Fruit fly (Drosophila melanogaster) whole organism, embryonic: ENCODE measurements around the gene Acp29AB.

Source experiments
- B-H1 ChIP-seq: fragments of 200-800 bp; sonication (Bioruptor generic); IDR thresholded peaks from 3 replicates; pipeline ENCODE4 v1.3.6; 2022; ENCODE audit warnings: missing biosample characterization, missing genetic modification characterization
- B-H2 ChIP-seq: fragments of 200-800 bp; sonication (Bioruptor generic); optimal IDR thresholded peaks from 2 replicates; lab custom pipeline; 2018; ENCODE audit warnings: missing biosample characterization, mild to moderate bottlenecking, missing genetic modification characterization
- C15 ChIP-seq: fragments of 200-800 bp; sonication (Bioruptor generic); IDR thresholded peaks from 3 replicates; pipeline ENCODE4 v1.3.6; 2022; ENCODE audit warnings: missing biosample characterization, missing genetic modification characterization
- CG10147 ChIP-seq: fragments of 200-800 bp; sonication (Bioruptor generic); optimal IDR thresholded peaks from 2 replicates; lab custom pipeline; 2019; ENCODE audit warnings: missing biosample characterization, mild to moderate bottlenecking, missing genetic modification characterization, moderate library complexity
- CG10209 ChIP-seq: fragments of 200-800 bp; sonication (Bioruptor generic); optimal IDR thresholded peaks from 3 replicates; lab custom pipeline; 2017; ENCODE audit warnings: missing biosample characterization, mild to moderate bottlenecking, missing genetic modification characterization, missing genetic modification reagents
- CG12071 ChIP-seq: fragments of 200-800 bp; sonication (Bioruptor generic); optimal IDR thresholded peaks from 3 replicates; lab custom pipeline; 2018; ENCODE audit warnings: missing biosample characterization, mild to moderate bottlenecking, missing genetic modification characterization
- CG13624 ChIP-seq: fragments of 200-800 bp; sonication (Bioruptor generic); optimal IDR thresholded peaks from 2 replicates; lab custom pipeline; 2016; ENCODE audit warnings: missing biosample characterization, missing genetic modification characterization
- CG14860 ChIP-seq: fragments of 200-800 bp; sonication (Bioruptor generic); IDR thresholded peaks from 3 replicates; pipeline ENCODE4 v1.3.6; 2022; ENCODE audit warnings: missing biosample characterization, missing genetic modification characterization; ENCODE audit not compliant: partially characterized antibody
- CG17361 ChIP-seq: fragments of 200-800 bp; sonication (Bioruptor generic); IDR thresholded peaks from 3 replicates; pipeline ENCODE4 v1.3.6; 2022; ENCODE audit warnings: missing biosample characterization, missing genetic modification characterization
- CG18599 ChIP-seq: fragments of 200-800 bp; sonication (Bioruptor generic); optimal IDR thresholded peaks from 3 replicates; lab custom pipeline; 2017; ENCODE audit warnings: missing biosample characterization, missing genetic modification characterization, mild to moderate bottlenecking, moderate library complexity, missing genetic modification reagents
- CG31388 ChIP-seq: fragments of 200-800 bp; sonication (Bioruptor generic); optimal IDR thresholded peaks from 2 replicates; lab custom pipeline; 2016; ENCODE audit warnings: missing biosample characterization, missing genetic modification characterization
- CG3163 ChIP-seq: fragments of 200-800 bp; sonication (Bioruptor generic); optimal IDR thresholded peaks from 3 replicates; lab custom pipeline; 2016; ENCODE audit warnings: missing biosample characterization, missing genetic modification characterization
- CG32532 ChIP-seq: fragments of 200-800 bp; sonication (Bioruptor generic); IDR thresholded peaks from 2 replicates; pipeline ENCODE4 v1.3.6; 2022; ENCODE audit warnings: missing biosample characterization, missing genetic modification characterization
- CG33557 ChIP-seq: fragments of 200-800 bp; sonication (Bioruptor generic); optimal IDR thresholded peaks from 2 replicates; lab custom pipeline; 2019; ENCODE audit warnings: missing biosample characterization, mild to moderate bottlenecking, missing genetic modification characterization, moderate library complexity
- CG3407 ChIP-seq: fragments of 200-800 bp; sonication (Bioruptor generic); optimal IDR thresholded peaks from 2 replicates; lab custom pipeline; 2018; ENCODE audit warnings: missing biosample characterization, mild to moderate bottlenecking, missing genetic modification characterization
- CG4404 ChIP-seq: fragments of 200-800 bp; sonication (Bioruptor generic); IDR thresholded peaks from 2 replicates; pipeline ENCODE4 v1.3.6; 2022; ENCODE audit warnings: missing biosample characterization, missing genetic modification characterization
- CG5180 ChIP-seq: fragments of 200-800 bp; sonication (Bioruptor generic); optimal IDR thresholded peaks from 3 replicates; lab custom pipeline; 2017; ENCODE audit warnings: missing biosample characterization, missing genetic modification characterization, mild to moderate bottlenecking, moderate library complexity, missing genetic modification reagents
- CG5245 ChIP-seq: fragments of 200-800 bp; sonication (Bioruptor generic); optimal IDR thresholded peaks from 3 replicates; lab custom pipeline; 2016; ENCODE audit warnings: missing biosample characterization, missing genetic modification characterization
- CG6254 ChIP-seq: fragments of 200-800 bp; sonication (Bioruptor generic); optimal IDR thresholded peaks from 3 replicates; lab custom pipeline; 2017; ENCODE audit warnings: mild to moderate bottlenecking, missing biosample characterization, missing genetic modification reagents, missing genetic modification characterization
- CHES-1-like ChIP-seq: fragments of 200-800 bp; sonication (Bioruptor generic); optimal IDR thresholded peaks from 2 replicates; lab custom pipeline; 2016; ENCODE audit warnings: missing biosample characterization, missing genetic modification characterization
- Dll ChIP-seq: fragments of 200-800 bp; sonication (Bioruptor generic); IDR thresholded peaks from 4 replicates; pipeline ENCODE4 v1.3.6; 2022; ENCODE audit warnings: missing biosample characterization, missing genetic modification characterization; ENCODE audit not compliant: partially characterized antibody
- Doc3 ChIP-seq: fragments of 200-800 bp; sonication (Bioruptor generic); IDR thresholded peaks from 3 replicates; pipeline ENCODE4 v1.3.6; 2022; ENCODE audit warnings: missing biosample characterization, missing genetic modification characterization; ENCODE audit not compliant: partially characterized antibody
- Eip74EF ChIP-seq, 2 experiments: fragments of 200-800 bp in 1 of 2; fragments of >200 bp in 1 of 2; sonication (Bioruptor generic) in 1 of 2; optimal IDR thresholded peaks; 2 replicates each; lab custom pipeline; 2017 to 2019; ENCODE audit warnings: missing biosample characterization in 2 of 2, missing genetic modification characterization in 2 of 2, mild to moderate bottlenecking in 1 of 2, moderate library complexity in 1 of 2
- Hmr ChIP-seq: fragments of 200-800 bp; sonication (Bioruptor generic); optimal IDR thresholded peaks from 3 replicates; lab custom pipeline; 2017; ENCODE audit warnings: mild to moderate bottlenecking, missing biosample characterization, missing genetic modification reagents, missing genetic modification characterization
- Hr39 ChIP-seq: fragments of >200 bp; optimal IDR thresholded peaks from 2 replicates; lab custom pipeline; 2017
- Taf1 ChIP-seq: fragments of 200-800 bp; sonication (Bioruptor generic); IDR thresholded peaks from 2 replicates; pipeline ENCODE4 v1.3.6; 2022; ENCODE audit warnings: missing biosample characterization, missing genetic modification characterization
- ara ChIP-seq: fragments of 200-800 bp; sonication (Bioruptor generic); IDR thresholded peaks from 2 replicates; pipeline ENCODE4 v1.3.6; 2022; ENCODE audit warnings: missing biosample characterization, missing genetic modification characterization
- bowl ChIP-seq: fragments of 200-800 bp; sonication (Bioruptor generic); IDR thresholded peaks from 2 replicates; pipeline ENCODE4 v1.3.6; 2022; ENCODE audit warnings: missing biosample characterization, missing genetic modification characterization
- btn ChIP-seq: fragments of 200-800 bp; sonication (Bioruptor generic); optimal IDR thresholded peaks from 2 replicates; lab custom pipeline; 2016; ENCODE audit warnings: missing biosample characterization, missing genetic modification characterization
- cato ChIP-seq: fragments of 200-800 bp; sonication (Bioruptor generic); optimal IDR thresholded peaks from 2 replicates; lab custom pipeline; 2016; ENCODE audit warnings: missing biosample characterization, missing genetic modification characterization, borderline replicate concordance
- ewg ChIP-seq: fragments of 200-800 bp; sonication (Bioruptor generic); optimal IDR thresholded peaks from 3 replicates; lab custom pipeline; 2017; ENCODE audit warnings: mild to moderate bottlenecking, missing biosample characterization, missing genetic modification reagents, missing genetic modification characterization
- gsb ChIP-seq: fragments of 200-800 bp; sonication (Bioruptor generic); IDR thresholded peaks from 2 replicates; pipeline ENCODE4 v1.3.6; 2022; ENCODE audit warnings: missing biosample characterization, missing genetic modification characterization
- gsb-n ChIP-seq: fragments of 200-800 bp; sonication (Bioruptor generic); optimal IDR thresholded peaks from 3 replicates; lab custom pipeline; 2018; ENCODE audit warnings: missing biosample characterization, mild to moderate bottlenecking, missing genetic modification characterization
- h ChIP-seq: fragments of >200 bp; optimal IDR thresholded peaks from 2 replicates; lab custom pipeline; 2017
- hkb ChIP-seq, 2 experiments: fragments of 200-800 bp in 1 of 2; fragments of >200 bp in 1 of 2; sonication (Bioruptor generic) in 1 of 2; IDR thresholded peaks in 1 of 2; optimal IDR thresholded peaks in 1 of 2; 2 replicates each; pipeline versions ENCODE4 v1.3.6 to Lab custom; 2017 to 2022; ENCODE audit warnings: missing biosample characterization in 1 of 2, missing genetic modification characterization in 1 of 2
- ind ChIP-seq: fragments of 200-800 bp; sonication (Bioruptor generic); optimal IDR thresholded peaks from 3 replicates; lab custom pipeline; 2016; ENCODE audit warnings: missing biosample characterization, missing genetic modification characterization
- lab ChIP-seq: fragments of 200-800 bp; sonication (Bioruptor generic); optimal IDR thresholded peaks from 3 replicates; lab custom pipeline; 2017; ENCODE audit warnings: missing biosample characterization, missing genetic modification characterization, mild to moderate bottlenecking, moderate library complexity, missing genetic modification reagents
- nmo ChIP-seq: fragments of 200-800 bp; sonication (Bioruptor generic); optimal IDR thresholded peaks from 2 replicates; lab custom pipeline; 2018; ENCODE audit warnings: missing biosample characterization, mild to moderate bottlenecking, missing genetic modification characterization, moderate library complexity
- pan ChIP-seq, 4 experiments: fragments of >200 bp in 3 of 4; fragments of 200-800 bp in 1 of 4; sonication (Bioruptor generic) in 1 of 4; optimal IDR thresholded peaks in 3 of 4; IDR thresholded peaks in 1 of 4; 2 replicates each; pipeline versions ENCODE4 v1.3.6 to Lab custom; 2017 to 2022; ENCODE audit warnings: missing biosample characterization in 2 of 4, missing genetic modification characterization in 2 of 4, mixed read lengths in 1 of 4
- pho ChIP-seq: fragments of 200-800 bp; sonication (Bioruptor generic); optimal IDR thresholded peaks from 2 replicates; lab custom pipeline; 2016; ENCODE audit warnings: missing biosample characterization, missing genetic modification characterization
- prd ChIP-seq, 3 experiments: fragments of >200 bp in 2 of 3; fragments of 200-800 bp in 1 of 3; sonication (Bioruptor generic) in 1 of 3; optimal IDR thresholded peaks in 2 of 3; IDR thresholded peaks in 1 of 3; 2 replicates in 2 of 3; 3 replicates in 1 of 3; pipeline versions ENCODE4 v1.3.6 to Lab custom; 2017 to 2022; ENCODE audit warnings: missing biosample characterization in 1 of 3, missing genetic modification characterization in 1 of 3
- sim ChIP-seq: fragments of 200-800 bp; sonication (Bioruptor generic); IDR thresholded peaks from 2 replicates; pipeline ENCODE4 v1.3.6; 2022; ENCODE audit warnings: missing biosample characterization, missing genetic modification characterization
- sisA ChIP-seq: fragments of 200-800 bp; sonication (Bioruptor generic); IDR thresholded peaks from 2 replicates; pipeline ENCODE4 v1.3.6; 2022; ENCODE audit warnings: missing biosample characterization, missing genetic modification characterization
- sna ChIP-seq: fragments of 200-800 bp; sonication (Bioruptor generic); IDR thresholded peaks from 2 replicates; pipeline ENCODE4 v1.3.6; 2022; ENCODE audit warnings: missing biosample characterization, missing genetic modification characterization; ENCODE audit not compliant: partially characterized antibody
- tin ChIP-seq: fragments of 200-800 bp; sonication (Bioruptor generic); optimal IDR thresholded peaks from 3 replicates; lab custom pipeline; 2016; ENCODE audit warnings: missing biosample characterization, missing genetic modification characterization
- trh ChIP-seq: fragments of 200-800 bp; sonication (Bioruptor generic); optimal IDR thresholded peaks from 2 replicates; lab custom pipeline; 2016; ENCODE audit warnings: missing biosample characterization, missing genetic modification characterization
- vfl ChIP-seq: fragments of 200-800 bp; sonication (Bioruptor generic); optimal IDR thresholded peaks from 2 replicates; lab custom pipeline; 2016; ENCODE audit warnings: missing biosample characterization, missing genetic modification characterization
- zen2 ChIP-seq: fragments of 200-800 bp; sonication (Bioruptor generic); IDR thresholded peaks from 3 replicates; pipeline ENCODE4 v1.3.6; 2022; ENCODE audit warnings: missing biosample characterization, missing genetic modification characterization; ENCODE audit not compliant: partially characterized antibody

The Acp29AB gene

dm6 chr2L:8384108-8384601 is 8.9 kb downstream of the Acp29AB start, which contains the start of the genes Dad1 and CG13384 (continued):
- TF ChIP-seq bowl (GFP tag; lab: Robert Waterston, UW) (peak; percentile 48; the same call in 1 of the 2 replicates), B-H1 (GFP tag; lab: Robert Waterston, UW) (peak; percentile 85), lab (GFP tag; lab: Kevin White, UChicago) (peak; percentile 95), B-H2 (GFP tag; lab: Kevin White, UChicago) (peak; percentile 96), nmo (peak; percentile 96), Hmr (peak; percentile 94), sisA (GFP tag; lab: Robert Waterston, UW) (peak; percentile 88), CG12071 (peak; percentile 10), cato (GFP tag; lab: Kevin White, UChicago) (peak; percentile 84), vfl (peak; percentile 61), CG6254 (GFP tag; lab: Kevin White, UChicago) (peak; percentile 71), CHES-1-like (GFP tag; lab: Kevin White, UChicago) (peak; percentile 54), Taf1 (peak; percentile 83), Eip74EF (GFP tag; optimal IDR thresholded peaks at IDR 0.05; lab: Kevin White, UChicago) (peak in 1 of 2 experiments; percentile 92), gsb-n (tag; lab: Kevin White, UChicago) (peak; percentile 92), CG5180 (GFP tag; lab: Kevin White, UChicago) (peak; percentile 69), CG3407 (peak; percentile 78), CG4404 (peak; percentile 91), CG31388 (GFP tag; lab: Kevin White, UChicago) (peak; percentile 78), pan (optimal IDR thresholded peaks at IDR 0.05; lab: Kevin White, UChicago) (no peak), pan (GFP tag; optimal IDR thresholded peaks at IDR 0.05 in 1 of 2, IDR thresholded peaks at IDR 0.05 in 1 of 2) (peak in 1 of 2 experiments; percentile 93), gsb (GFP tag; lab: Robert Waterston, UW) (peak; percentile 78), C15 (GFP tag; lab: Robert Waterston, UW) (peak; percentile 68; the same call in 1 of the 3 replicates), Hr39 (no peak), ewg (GFP tag; lab: Kevin White, UChicago) (peak; percentile 70), CG5245 (GFP tag; lab: Kevin White, UChicago) (peak; percentile 79), prd (optimal IDR thresholded peaks at IDR 0.05; lab: Kevin White, UChicago) (no peak), prd (GFP tag; IDR thresholded peaks at IDR 0.05; lab: Robert Waterston, UW) (peak; percentile 95), btn (GFP tag; lab: Kevin White, UChicago) (no peak), tin (peak; percentile 91), CG18599 (GFP tag; lab: Kevin White, UChicago) (peak; percentile 96), CG3163 (GFP tag; lab: Kevin White, UChicago) (no peak), ind (GFP tag; lab: Kevin White, UChicago) (peak; percentile 92), hkb (optimal IDR thresholded peaks at IDR 0.05; lab: Kevin White, UChicago) (no peak), hkb (GFP tag; IDR thresholded peaks at IDR 0.05; lab: Robert Waterston, UW) (peak; percentile 85), trh (GFP tag; lab: Kevin White, UChicago) (peak; percentile 78), h (lab: Kevin White, UChicago) (no peak), CG14860 (GFP tag; lab: Robert Waterston, UW) (no peak), CG33557 (GFP tag; lab: Kevin White, UChicago) (peak; percentile 93), CG10147 (GFP tag; lab: Kevin White, UChicago) (peak; percentile 94), sim (GFP tag; lab: Robert Waterston, UW) (peak; percentile 53; the same call in 1 of the 2 replicates), CG13624 (GFP tag; lab: Kevin White, UChicago) (peak; percentile 44), pho (GFP tag; lab: Kevin White, UChicago) (peak; percentile 81), zen2 (GFP tag; lab: Robert Waterston, UW) (no peak), ara (GFP tag; lab: Robert Waterston, UW) (peak; percentile 84), sna (GFP tag; lab: Robert Waterston, UW) (no peak), Dll (GFP tag; lab: Robert Waterston, UW) (peak; percentile 68; the same call in 3 of the 4 replicates), Doc3 (GFP tag; lab: Robert Waterston, UW) (peak; percentile 32; the same call in 1 of the 3 replicates), CG17361 (GFP tag; lab: Robert Waterston, UW) (peak; percentile 98), CG32532 (peak; percentile 96), CG10209 (GFP tag; lab: Kevin White, UChicago) (peak; percentile 92)
